Fruit fly (Drosophila melanogaster) whole organism: ENCODE measurements around the gene Miox.

Experiments
- CG8478 ChIP-seq: fragments of >200 bp; optimal IDR thresholded peaks from 2 replicates; lab custom pipeline; 2018; ENCODE audit warnings: inconsistent platforms
- Dll ChIP-seq: fragments of >200 bp; optimal IDR thresholded peaks from 2 replicates; lab custom pipeline; 2017
- pan ChIP-seq: fragments of >200 bp; optimal IDR thresholded peaks from 2 replicates; lab custom pipeline; 2017
- usp ChIP-seq: fragments of >200 bp; optimal IDR thresholded peaks from 2 replicates; lab custom pipeline; 2017; ENCODE audit warnings: missing biosample characterization, missing genetic modification characterization, mixed read lengths

- TF ChIP-seq pan (lab: Kevin White, UChicago), result no peak
- TF ChIP-seq CG8478, result no peak
- no peak for TF ChIP-seq usp (GFP tag; lab: Kevin White, UChicago)
- no peak for TF ChIP-seq Dll
Measured at dm6 chr3L:12202980-12203379, 18.2 kb downstream of the Miox start.
